Worm (Caenorhabditis elegans) whole organism, L1 larva: ENCODE data around the gene cit-1.2.

ENCODE experiments used
- Y116A8C.19 ChIP-seq: sonication (generic microtip); optimal IDR thresholded peaks from 2 replicates; lab custom pipeline; 2016; ENCODE audit warnings: missing compliant biosample characterization, missing genetic modification characterization, borderline replicate concordance
- alr-1 ChIP-seq: fragments of 200-800 bp; sonication (Bioruptor generic); optimal IDR thresholded peaks from 2 replicates; lab custom pipeline; 2018; ENCODE audit warnings: borderline replicate concordance, mild to moderate bottlenecking, missing genetic modification characterization, missing compliant biosample characterization
- aly-2 ChIP-seq: fragments of 150-350 bp; optimal IDR thresholded peaks from 2 replicates; lab custom pipeline; 2014; ENCODE audit warnings: missing biosample characterization, missing genetic modification characterization
- ces-1 ChIP-seq: fragments of 150-350 bp; optimal IDR thresholded peaks from 2 replicates; lab custom pipeline; 2014; ENCODE audit warnings: missing biosample characterization, missing genetic modification reagents, missing genetic modification characterization
- fos-1 ChIP-seq: fragments of 150-350 bp; optimal IDR thresholded peaks from 2 replicates; lab custom pipeline; 2014; ENCODE audit warnings: missing biosample characterization, missing genetic modification characterization
- isw-1 ChIP-seq: fragments of 200-800 bp; sonication (Bioruptor generic); IDR thresholded peaks from 2 replicates; pipeline ENCODE4 v1.3.6; 2022; ENCODE audit warnings: missing genetic modification characterization, missing compliant biosample characterization
- nhr-12 ChIP-seq: sonication (generic microtip); optimal IDR thresholded peaks from 2 replicates; lab custom pipeline; 2017; ENCODE audit warnings: missing biosample characterization, missing genetic modification characterization
- pqm-1 ChIP-seq: sonication (generic microtip); optimal IDR thresholded peaks from 3 replicates; lab custom pipeline; 2017; ENCODE audit warnings: missing biosample characterization, missing genetic modification characterization
- tlp-1 ChIP-seq: fragments of 150-350 bp; optimal IDR thresholded peaks from 2 replicates; lab custom pipeline; 2014; ENCODE audit warnings: missing biosample characterization, missing genetic modification characterization
- unc-62 ChIP-seq: fragments of 150-350 bp; optimal IDR thresholded peaks from 2 replicates; lab custom pipeline; 2014; ENCODE audit warnings: missing biosample characterization, missing genetic modification reagents, missing genetic modification characterization

ce11 chrIII:7972687-7973086, 37.9 kb upstream of the cit-1.2 start:
- TF ChIP-seq ces-1 (no peak), nhr-12 (tag; lab: Kevin White, UChicago) (no peak), tlp-1 (tag; lab: Kevin White, UChicago) (no peak), pqm-1 (tag; lab: Kevin White, UChicago) (no peak), isw-1 (GFP tag; lab: Robert Waterston, UW) (no peak), alr-1 (tag; lab: Kevin White, UChicago) (no peak), unc-62 (GFP tag; lab: Kevin White, UChicago) (no peak), aly-2 (no peak), fos-1 (tag; lab: Kevin White, UChicago) (no peak), Y116A8C.19 (tag; lab: Kevin White, UChicago) (no peak)
